Fruit fly (Drosophila melanogaster): ENCODE measurements around the gene Rbsn-5.

Gene Rbsn-5

dm6 chr2L:8146994-8147661 is 12.5 kb upstream of the Rbsn-5 start, which contains the start of gene CG31606:
CG31606 (plus strand) TSS chr2L:8147611.
- no peak for TF ChIP-seq CG5204 (GFP tag; optimal IDR thresholded peaks at IDR 0.05)

DNA sequence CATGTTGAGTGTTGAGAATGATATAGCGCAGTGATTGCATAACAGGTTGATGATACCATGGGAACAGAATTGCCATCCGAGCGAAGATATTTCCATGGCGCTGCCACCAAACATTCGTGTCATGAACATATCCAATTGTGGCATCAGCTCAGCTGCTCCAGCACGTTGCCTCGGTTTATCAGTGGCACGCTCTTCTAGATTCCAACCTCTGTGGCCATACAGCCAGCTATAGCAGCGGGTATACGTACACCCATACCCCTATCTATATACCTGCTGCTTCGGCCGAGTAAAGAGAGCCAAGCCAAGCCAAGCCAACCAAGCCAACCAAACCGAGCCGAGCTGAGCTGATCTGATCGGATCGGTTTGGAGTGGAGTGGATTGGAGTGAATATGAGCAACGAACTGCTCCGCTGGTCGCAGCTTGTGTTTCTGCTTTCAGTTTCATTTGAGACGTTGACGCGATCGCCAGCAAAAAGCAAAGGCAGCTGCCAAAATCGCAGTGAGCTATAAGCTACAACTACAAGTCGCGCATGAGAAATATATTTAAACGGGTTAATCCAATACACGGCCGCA is 11.0 kb upstream of the Rbsn-5 start:
- TF ChIP-seq CG7045 (GFP tag; optimal IDR thresholded peaks at IDR 0.05) (no peak), CG33017 (tag; optimal IDR thresholded peaks at IDR 0.05) (no peak), kay (GFP tag; ENCODE audit: borderline replicate concordance) (no peak), pad (GFP tag; optimal IDR thresholded peaks at IDR 0.05) (no peak), Crg-1 (GFP tag; optimal IDR thresholded peaks at IDR 0.05) (no peak), CG5204 (GFP tag; optimal IDR thresholded peaks at IDR 0.05) (no peak), tj (GFP tag; optimal IDR thresholded peaks at IDR 0.05) (no peak), cic (GFP tag; optimal IDR thresholded peaks at IDR 0.05) (no peak), bab1 (GFP tag; optimal IDR thresholded peaks at IDR 0.05) (no peak), CG1620 (GFP tag; optimal IDR thresholded peaks at IDR 0.05) (no peak), CG12768 (GFP tag; optimal IDR thresholded peaks at IDR 0.05) (no peak), Clk (GFP tag; optimal IDR thresholded peaks at IDR 0.05) (no peak), toe (GFP tag; optimal IDR thresholded peaks at IDR 0.05) (no peak), Hr96 (GFP tag; optimal IDR thresholded peaks at IDR 0.05) (no peak), Mnt (GFP tag; optimal IDR thresholded peaks at IDR 0.05) (no peak), CG14711 (tag; optimal IDR thresholded peaks at IDR 0.05) (no peak), cnc (optimal IDR thresholded peaks at IDR 0.05) (no peak), ovo (GFP tag; optimal IDR thresholded peaks at IDR 0.05) (no peak), CG7101 (tag; optimal IDR thresholded peaks at IDR 0.05) (no peak), CG11617 (GFP tag; optimal IDR thresholded peaks at IDR 0.05) (no peak)

- peak; percentile 25 for TF ChIP-seq CG12768 (GFP tag; optimal IDR thresholded peaks at IDR 0.05)
- no peak for TF ChIP-seq cnc (optimal IDR thresholded peaks at IDR 0.05)
- TF ChIP-seq Crg-1 (GFP tag; optimal IDR thresholded peaks at IDR 0.05), result peak; percentile 61
- no peak for TF ChIP-seq CG5204 (GFP tag; optimal IDR thresholded peaks at IDR 0.05)
- peak; percentile 34 for TF ChIP-seq CG33017 (tag; optimal IDR thresholded peaks at IDR 0.05)
- peak; percentile 95 for TF ChIP-seq kay (GFP tag; ENCODE audit: borderline replicate concordance)
- TF ChIP-seq ovo (GFP tag; optimal IDR thresholded peaks at IDR 0.05), result peak; percentile 16
- TF ChIP-seq toe (GFP tag; optimal IDR thresholded peaks at IDR 0.05), result peak; percentile 81
- peak; percentile 79 for TF ChIP-seq CG11617 (GFP tag; optimal IDR thresholded peaks at IDR 0.05)
- TF ChIP-seq CG7045 (GFP tag; optimal IDR thresholded peaks at IDR 0.05), result peak; percentile 70
- peak; percentile 82 for TF ChIP-seq bab1 (GFP tag; optimal IDR thresholded peaks at IDR 0.05)
- no peak for TF ChIP-seq cic (GFP tag; optimal IDR thresholded peaks at IDR 0.05)
- peak; percentile 39 for TF ChIP-seq tj (GFP tag; optimal IDR thresholded peaks at IDR 0.05)
- TF ChIP-seq Hr96 (GFP tag; optimal IDR thresholded peaks at IDR 0.05), result no peak
- peak; percentile 20 for TF ChIP-seq Clk (GFP tag; optimal IDR thresholded peaks at IDR 0.05)
- TF ChIP-seq CG7101 (tag; optimal IDR thresholded peaks at IDR 0.05), result peak; percentile 77
- TF ChIP-seq pad (GFP tag; optimal IDR thresholded peaks at IDR 0.05), result peak; percentile 47
- peak; percentile 97 for TF ChIP-seq CG14711 (tag; optimal IDR thresholded peaks at IDR 0.05)
- peak; percentile 71 for TF ChIP-seq Mnt (GFP tag; optimal IDR thresholded peaks at IDR 0.05)
- TF ChIP-seq CG1620 (GFP tag; optimal IDR thresholded peaks at IDR 0.05), result peak; percentile 66
Measured at dm6 chr2L:8156682-8157081, 3.0 kb upstream of the Rbsn-5 start.

dm6 chr2L:8157166-8157565 is 2.5 kb upstream of the Rbsn-5 start:
- peak; percentile 38 for TF ChIP-seq cic (GFP tag; optimal IDR thresholded peaks at IDR 0.05)
- no peak for TF ChIP-seq CG7101 (tag; optimal IDR thresholded peaks at IDR 0.05)
- no peak for TF ChIP-seq Hr96 (GFP tag; optimal IDR thresholded peaks at IDR 0.05)

dm6 chr2L:8161994-8162306 is 2.3 kb downstream of the Rbsn-5 start:
- no peak for TF ChIP-seq tj (GFP tag; optimal IDR thresholded peaks at IDR 0.05)
- TF ChIP-seq CG14711 (tag; optimal IDR thresholded peaks at IDR 0.05), result no peak
- TF ChIP-seq Hr96 (GFP tag; optimal IDR thresholded peaks at IDR 0.05), result no peak
- no peak for TF ChIP-seq Mnt (GFP tag; optimal IDR thresholded peaks at IDR 0.05)
- no peak for TF ChIP-seq Crg-1 (GFP tag; optimal IDR thresholded peaks at IDR 0.05)
- no peak for TF ChIP-seq CG7101 (tag; optimal IDR thresholded peaks at IDR 0.05)
- TF ChIP-seq cnc (optimal IDR thresholded peaks at IDR 0.05), result no peak
- no peak for TF ChIP-seq bab1 (GFP tag; optimal IDR thresholded peaks at IDR 0.05)
- no peak for TF ChIP-seq CG5204 (GFP tag; optimal IDR thresholded peaks at IDR 0.05)
- TF ChIP-seq pad (GFP tag; optimal IDR thresholded peaks at IDR 0.05), result no peak
- no peak for TF ChIP-seq CG7045 (GFP tag; optimal IDR thresholded peaks at IDR 0.05)
- TF ChIP-seq CG11617 (GFP tag; optimal IDR thresholded peaks at IDR 0.05), result no peak
- TF ChIP-seq CG12768 (GFP tag; optimal IDR thresholded peaks at IDR 0.05), result no peak
- no peak for TF ChIP-seq CG33017 (tag; optimal IDR thresholded peaks at IDR 0.05)
- TF ChIP-seq kay (GFP tag; ENCODE audit: borderline replicate concordance), result no peak
- TF ChIP-seq CG1620 (GFP tag; optimal IDR thresholded peaks at IDR 0.05), result no peak
- no peak for TF ChIP-seq toe (GFP tag; optimal IDR thresholded peaks at IDR 0.05)
- no peak for TF ChIP-seq cic (GFP tag; optimal IDR thresholded peaks at IDR 0.05)
- no peak for TF ChIP-seq Clk (GFP tag; optimal IDR thresholded peaks at IDR 0.05)
- TF ChIP-seq ovo (GFP tag; optimal IDR thresholded peaks at IDR 0.05), result no peak

- TF ChIP-seq CG7101 (tag; optimal IDR thresholded peaks at IDR 0.05), result peak; percentile 97
- TF ChIP-seq CG1620 (GFP tag; optimal IDR thresholded peaks at IDR 0.05), result peak; percentile 85
- TF ChIP-seq CG33017 (tag; optimal IDR thresholded peaks at IDR 0.05), result peak; percentile 99
- peak; percentile 92 for TF ChIP-seq CG14711 (tag; optimal IDR thresholded peaks at IDR 0.05)
- peak; percentile 95 for TF ChIP-seq CG5204 (GFP tag; optimal IDR thresholded peaks at IDR 0.05)
- TF ChIP-seq pad (GFP tag; optimal IDR thresholded peaks at IDR 0.05), result peak; percentile 87
- peak; percentile 100 for TF ChIP-seq CG11617 (GFP tag; optimal IDR thresholded peaks at IDR 0.05)
- TF ChIP-seq CG7045 (GFP tag; optimal IDR thresholded peaks at IDR 0.05), result peak; percentile 98
- no peak for TF ChIP-seq cnc (optimal IDR thresholded peaks at IDR 0.05)
- peak; percentile 97 for TF ChIP-seq toe (GFP tag; optimal IDR thresholded peaks at IDR 0.05)
- TF ChIP-seq Mnt (GFP tag; optimal IDR thresholded peaks at IDR 0.05), result peak; percentile 92
- peak; percentile 95 for TF ChIP-seq Hr96 (GFP tag; optimal IDR thresholded peaks at IDR 0.05)
- TF ChIP-seq ovo (GFP tag; optimal IDR thresholded peaks at IDR 0.05), result peak; percentile 88
- TF ChIP-seq Clk (GFP tag; optimal IDR thresholded peaks at IDR 0.05), result peak; percentile 95
- TF ChIP-seq Crg-1 (GFP tag; optimal IDR thresholded peaks at IDR 0.05), result peak; percentile 87
- TF ChIP-seq tj (GFP tag; optimal IDR thresholded peaks at IDR 0.05), result peak; percentile 90
- TF ChIP-seq cic (GFP tag; optimal IDR thresholded peaks at IDR 0.05), result peak; percentile 91
- TF ChIP-seq CG12768 (GFP tag; optimal IDR thresholded peaks at IDR 0.05), result peak; percentile 98
- TF ChIP-seq kay (GFP tag; ENCODE audit: borderline replicate concordance), result peak; percentile 92
- TF ChIP-seq bab1 (GFP tag; optimal IDR thresholded peaks at IDR 0.05), result peak; percentile 99
Measured at dm6 chr2L:8162307-8163024, 2.8 kb downstream of the Rbsn-5 start, which contains the start of gene Acbp1. Acbp1 (minus strand) TSS chr2L:8162452.
